Fruit fly (Drosophila melanogaster) whole organism, embryonic: ENCODE data around the gene Drs.

Experiments
- BEAF-32 ChIP-seq: fragments of 200-800 bp; sonication (Bioruptor generic); optimal IDR thresholded peaks from 3 replicates; lab custom pipeline; 2017; ENCODE audit warnings: missing biosample characterization, missing genetic modification characterization, mild to moderate bottlenecking, moderate library complexity, missing genetic modification reagents
- Bgb ChIP-seq: fragments of 200-800 bp; sonication (Bioruptor generic); IDR thresholded peaks from 2 replicates; pipeline ENCODE4 v1.3.6; 2022; ENCODE audit warnings: missing biosample characterization, missing genetic modification characterization; ENCODE audit not compliant: partially characterized antibody
- CG11695 ChIP-seq: fragments of 200-800 bp; sonication (Bioruptor generic); IDR thresholded peaks from 3 replicates; pipeline ENCODE4 v1.3.6; 2022; ENCODE audit warnings: missing biosample characterization, missing genetic modification characterization
- CG12659 ChIP-seq: fragments of 200-800 bp; sonication (Bioruptor generic); optimal IDR thresholded peaks from 3 replicates; lab custom pipeline; 2017; ENCODE audit warnings: mild to moderate bottlenecking, missing biosample characterization, missing genetic modification reagents, missing genetic modification characterization
- CG13287 ChIP-seq: fragments of 200-800 bp; sonication (Bioruptor generic); IDR thresholded peaks from 2 replicates; pipeline ENCODE4 v1.3.6; 2022; ENCODE audit warnings: missing biosample characterization, missing genetic modification characterization; ENCODE audit not compliant: partially characterized antibody
- CG13424 ChIP-seq: fragments of 200-800 bp; sonication (Bioruptor generic); optimal IDR thresholded peaks from 2 replicates; lab custom pipeline; 2019; ENCODE audit warnings: missing biosample characterization, mild to moderate bottlenecking, missing genetic modification characterization, moderate library complexity
- CG14050 ChIP-seq: fragments of 200-800 bp; sonication (Bioruptor generic); IDR thresholded peaks from 3 replicates; pipeline ENCODE4 v1.3.6; 2022; ENCODE audit warnings: missing biosample characterization, missing genetic modification characterization
- CG17385 ChIP-seq: fragments of 200-800 bp; sonication (Bioruptor generic); optimal IDR thresholded peaks from 3 replicates; lab custom pipeline; 2018; ENCODE audit warnings: missing biosample characterization, mild to moderate bottlenecking, missing genetic modification characterization
- CG17912 ChIP-seq: fragments of 200-800 bp; sonication (Bioruptor generic); optimal IDR thresholded peaks from 2 replicates; lab custom pipeline; 2018; ENCODE audit warnings: missing biosample characterization, mild to moderate bottlenecking, missing genetic modification characterization
- CG1832 ChIP-seq: fragments of 200-800 bp; sonication (Bioruptor generic); optimal IDR thresholded peaks from 2 replicates; lab custom pipeline; 2017; ENCODE audit warnings: missing biosample characterization, mild to moderate bottlenecking, missing genetic modification characterization, inconsistent platforms
- CG4854 ChIP-seq: fragments of 200-800 bp; sonication (Bioruptor generic); optimal IDR thresholded peaks from 2 replicates; lab custom pipeline; 2016; ENCODE audit warnings: missing biosample characterization, missing genetic modification characterization, inconsistent platforms
- CG8924 ChIP-seq: fragments of 200-800 bp; optimal IDR thresholded peaks from 3 replicates; lab custom pipeline; 2019; ENCODE audit warnings: missing biosample characterization, mild to moderate bottlenecking, missing genetic modification characterization, moderate library complexity
- Dref ChIP-seq: fragments of 200-800 bp; sonication (Bioruptor generic); IDR thresholded peaks from 2 replicates; pipeline ENCODE4 v1.3.6; 2022; ENCODE audit warnings: missing biosample characterization, missing genetic modification characterization
- E2f2 ChIP-seq: fragments of 200-800 bp; sonication (Bioruptor generic); IDR thresholded peaks from 2 replicates; pipeline ENCODE4 v1.3.6; 2022; ENCODE audit warnings: missing biosample characterization, missing genetic modification characterization
- ERR ChIP-seq: fragments of 200-800 bp; sonication (Bioruptor generic); optimal IDR thresholded peaks from 2 replicates; lab custom pipeline; 2016; ENCODE audit warnings: missing biosample characterization, missing genetic modification characterization
- Ets97D ChIP-seq: fragments of 200-800 bp; sonication (Bioruptor generic); optimal IDR thresholded peaks from 3 replicates; lab custom pipeline; 2016; ENCODE audit warnings: missing biosample characterization, missing genetic modification characterization
- Hmx ChIP-seq: fragments of 200-800 bp; sonication (Bioruptor generic); optimal IDR thresholded peaks from 2 replicates; lab custom pipeline; 2016; ENCODE audit warnings: missing biosample characterization, missing genetic modification characterization
- Hr3 ChIP-seq: fragments of 200-800 bp; sonication (Bioruptor generic); optimal IDR thresholded peaks from 3 replicates; lab custom pipeline; 2016; ENCODE audit warnings: missing biosample characterization, missing genetic modification characterization
- MBD-R2 ChIP-seq: fragments of 200-800 bp; sonication (Bioruptor generic); IDR thresholded peaks from 2 replicates; pipeline ENCODE4 v1.3.6; 2022; ENCODE audit warnings: missing biosample characterization, missing genetic modification characterization
- Max ChIP-seq: fragments of 200-800 bp; sonication (Bioruptor generic); optimal IDR thresholded peaks from 2 replicates; lab custom pipeline; 2016; ENCODE audit warnings: missing biosample characterization, mild to moderate bottlenecking, missing genetic modification characterization
- NFAT ChIP-seq: fragments of 200-800 bp; sonication (Bioruptor generic); IDR thresholded peaks from 2 replicates; pipeline ENCODE4 v1.3.6; 2022; ENCODE audit warnings: missing biosample characterization, missing genetic modification characterization
- PHDP ChIP-seq: fragments of 200-800 bp; sonication (Bioruptor generic); optimal IDR thresholded peaks from 3 replicates; lab custom pipeline; 2018; ENCODE audit warnings: missing biosample characterization, mild to moderate bottlenecking, missing genetic modification characterization, moderate library complexity
- Ravus ChIP-seq: fragments of 200-800 bp; sonication (Bioruptor generic); IDR thresholded peaks from 2 replicates; pipeline ENCODE4 v1.3.6; 2022; ENCODE audit warnings: missing biosample characterization, missing genetic modification characterization
- Rfx ChIP-seq: fragments of 200-800 bp; sonication (Bioruptor generic); IDR thresholded peaks from 2 replicates; pipeline ENCODE4 v1.3.6; 2022; ENCODE audit warnings: missing biosample characterization, missing genetic modification characterization
- Spps ChIP-seq: fragments of 200-800 bp; sonication (Bioruptor generic); optimal IDR thresholded peaks from 2 replicates; lab custom pipeline; 2018; ENCODE audit warnings: missing biosample characterization, mild to moderate bottlenecking, missing genetic modification characterization
- Sry-β ChIP-seq: fragments of 200-800 bp; sonication (Bioruptor generic); optimal IDR thresholded peaks from 2 replicates; lab custom pipeline; 2018; ENCODE audit warnings: missing biosample characterization, mild to moderate bottlenecking, missing genetic modification characterization, moderate library complexity
- amos ChIP-seq: fragments of 200-800 bp; sonication (Bioruptor generic); IDR thresholded peaks from 2 replicates; pipeline ENCODE4 v1.3.6; 2022; ENCODE audit warnings: missing biosample characterization, missing genetic modification characterization; ENCODE audit not compliant: partially characterized antibody
- crol ChIP-seq: fragments of 200-800 bp; sonication (Bioruptor generic); IDR thresholded peaks from 2 replicates; pipeline ENCODE4 v1.3.6; 2022; ENCODE audit warnings: missing biosample characterization, missing genetic modification characterization
- cwo ChIP-seq: fragments of 200-800 bp; sonication (Bioruptor generic); optimal IDR thresholded peaks from 3 replicates; lab custom pipeline; 2017; ENCODE audit warnings: missing biosample characterization, missing genetic modification characterization, mild to moderate bottlenecking, moderate library complexity, missing genetic modification reagents
- danr ChIP-seq: fragments of 200-800 bp; sonication (Bioruptor generic); IDR thresholded peaks from 2 replicates; pipeline ENCODE4 v1.3.6; 2022; ENCODE audit warnings: missing biosample characterization, missing genetic modification characterization
- dmrt11E ChIP-seq: fragments of 200-800 bp; sonication (Bioruptor generic); optimal IDR thresholded peaks from 3 replicates; lab custom pipeline; 2018; ENCODE audit warnings: missing biosample characterization, mild to moderate bottlenecking, missing genetic modification characterization, moderate library complexity
- fu2 ChIP-seq: fragments of 200-800 bp; sonication (Bioruptor generic); optimal IDR thresholded peaks from 2 replicates; lab custom pipeline; 2016; ENCODE audit warnings: missing biosample characterization, missing genetic modification characterization
- grn ChIP-seq: fragments of 200-800 bp; sonication (Bioruptor generic); optimal IDR thresholded peaks from 3 replicates; lab custom pipeline; 2017; ENCODE audit warnings: missing biosample characterization, missing genetic modification characterization
- gro ChIP-seq: fragments of 200-800 bp; sonication (Bioruptor generic); optimal IDR thresholded peaks from 2 replicates; lab custom pipeline; 2016; ENCODE audit warnings: missing biosample characterization, missing genetic modification characterization
- hbn ChIP-seq: fragments of 200-800 bp; sonication (Bioruptor generic); IDR thresholded peaks from 2 replicates; pipeline ENCODE4 v1.3.6; 2022; ENCODE audit warnings: missing biosample characterization, missing genetic modification characterization; ENCODE audit not compliant: partially characterized antibody
- her ChIP-seq: fragments of 200-800 bp; sonication (Bioruptor generic); optimal IDR thresholded peaks from 2 replicates; lab custom pipeline; 2016; ENCODE audit warnings: missing biosample characterization, missing genetic modification characterization
- hkb ChIP-seq, 2 experiments: fragments of 200-800 bp in 1 of 2; fragments of >200 bp in 1 of 2; sonication (Bioruptor generic) in 1 of 2; IDR thresholded peaks in 1 of 2; optimal IDR thresholded peaks in 1 of 2; 2 replicates each; pipeline versions ENCODE4 v1.3.6 to Lab custom; 2017 to 2022; ENCODE audit warnings: missing biosample characterization in 1 of 2, missing genetic modification characterization in 1 of 2
- ken ChIP-seq: fragments of 200-800 bp; sonication (Bioruptor generic); IDR thresholded peaks from 3 replicates; pipeline ENCODE4 v1.3.6; 2022; ENCODE audit warnings: missing biosample characterization, missing genetic modification characterization
- lmd ChIP-seq: fragments of 200-800 bp; sonication (Bioruptor generic); IDR thresholded peaks from 2 replicates; pipeline ENCODE4 v1.3.6; 2022; ENCODE audit warnings: missing biosample characterization, missing genetic modification characterization
- maf-S ChIP-seq: fragments of 200-800 bp; sonication (Bioruptor generic); optimal IDR thresholded peaks from 2 replicates; lab custom pipeline; 2016; ENCODE audit warnings: missing biosample characterization, missing genetic modification characterization
- mam ChIP-seq: fragments of 200-800 bp; sonication (Bioruptor generic); optimal IDR thresholded peaks from 3 replicates; lab custom pipeline; 2016; ENCODE audit warnings: missing biosample characterization, missing genetic modification characterization
- pfk ChIP-seq: fragments of 200-800 bp; sonication (Bioruptor generic); optimal IDR thresholded peaks from 2 replicates; lab custom pipeline; 2018; ENCODE audit warnings: missing biosample characterization, mild to moderate bottlenecking, missing genetic modification characterization, moderate library complexity
- row ChIP-seq: fragments of 200-800 bp; sonication (Bioruptor generic); IDR thresholded peaks from 3 replicates; pipeline ENCODE4 v1.3.6; 2022; ENCODE audit warnings: missing biosample characterization, missing genetic modification characterization
- salm ChIP-seq: fragments of 200-800 bp; sonication (Bioruptor generic); optimal IDR thresholded peaks from 2 replicates; lab custom pipeline; 2018; ENCODE audit warnings: missing biosample characterization, mild to moderate bottlenecking, missing genetic modification characterization
- sd ChIP-seq: fragments of 200-800 bp; sonication (Bioruptor generic); optimal IDR thresholded peaks from 3 replicates; lab custom pipeline; 2018; ENCODE audit warnings: missing biosample characterization, mild to moderate bottlenecking, missing genetic modification characterization, moderate library complexity
- sqz ChIP-seq: fragments of 200-800 bp; sonication (Bioruptor generic); optimal IDR thresholded peaks from 3 replicates; lab custom pipeline; 2018; ENCODE audit warnings: missing biosample characterization, mild to moderate bottlenecking, missing genetic modification characterization
- stwl ChIP-seq: fragments of 200-800 bp; sonication (Bioruptor generic); optimal IDR thresholded peaks from 3 replicates; lab custom pipeline; 2018; ENCODE audit warnings: missing biosample characterization, mild to moderate bottlenecking, missing genetic modification characterization, moderate library complexity
- twi ChIP-seq: fragments of 200-800 bp; optimal IDR thresholded peaks from 2 replicates; lab custom pipeline; 2019; ENCODE audit warnings: missing biosample characterization, mild to moderate bottlenecking, missing genetic modification characterization, moderate library complexity
- unc-4 ChIP-seq: fragments of 200-800 bp; sonication (Bioruptor generic); IDR thresholded peaks from 2 replicates; pipeline ENCODE4 v1.3.6; 2022; ENCODE audit warnings: missing biosample characterization, missing genetic modification characterization; ENCODE audit not compliant: partially characterized antibody
- wek ChIP-seq: fragments of 200-800 bp; sonication (Bioruptor generic); optimal IDR thresholded peaks from 3 replicates; lab custom pipeline; 2018; ENCODE audit warnings: missing biosample characterization, mild to moderate bottlenecking, missing genetic modification characterization, moderate library complexity

Drs gene

dm6 chr3L:3334784-3335183, 34.6 kb upstream of the Drs start, which contains the start of gene CG14969 (continued):
- TF ChIP-seq CG1832 (no peak), CG11695 (GFP tag; lab: Robert Waterston, UW) (no peak), cwo (GFP tag; lab: Kevin White, UChicago) (no peak), Ravus (GFP tag; lab: Robert Waterston, UW) (no peak), sqz (no peak), crol (GFP tag; lab: Robert Waterston, UW) (no peak), PHDP (tag; lab: Kevin White, UChicago) (no peak), CG17385 (GFP tag; lab: Kevin White, UChicago) (no peak), ken (GFP tag; lab: Robert Waterston, UW) (no peak), Ets97D (GFP tag; lab: Kevin White, UChicago) (peak; percentile 39), wek (GFP tag; lab: Kevin White, UChicago) (no peak), Dref (GFP tag; lab: Robert Waterston, UW) (peak; percentile 75), Max (no peak), fu2 (GFP tag; lab: Kevin White, UChicago) (no peak), grn (no peak), Sry-β (GFP tag; lab: Kevin White, UChicago) (no peak), CG12659 (GFP tag; lab: Kevin White, UChicago) (peak; percentile 37), pfk (GFP tag; lab: Kevin White, UChicago) (no peak), danr (GFP tag; lab: Robert Waterston, UW) (no peak), CG14050 (no peak), twi (no peak), Rfx (peak; percentile 46), CG17912 (GFP tag; lab: Kevin White, UChicago) (no peak), mam (GFP tag; lab: Kevin White, UChicago) (no peak), unc-4 (peak; percentile 56), sd (tag; lab: Kevin White, UChicago) (no peak), Hr3 (GFP tag; lab: Kevin White, UChicago) (no peak), hkb (optimal IDR thresholded peaks at IDR 0.05; lab: Kevin White, UChicago) (no peak), hkb (GFP tag; IDR thresholded peaks at IDR 0.05; lab: Robert Waterston, UW) (no peak), hbn (GFP tag; lab: Robert Waterston, UW) (peak; percentile 37; the same call in 1 of the 2 replicates), NFAT (GFP tag; lab: Robert Waterston, UW) (no peak), lmd (GFP tag; lab: Robert Waterston, UW) (no peak), CG4854 (GFP tag; lab: Kevin White, UChicago) (no peak), salm (tag; lab: Kevin White, UChicago) (no peak), CG13424 (peak; percentile 6), stwl (tag; lab: Kevin White, UChicago) (peak; percentile 50), row (peak; percentile 13; the same call in 1 of the 3 replicates), gro (GFP tag; lab: Kevin White, UChicago) (peak; percentile 41), her (GFP tag; lab: Kevin White, UChicago) (peak; percentile 3), maf-S (GFP tag; lab: Kevin White, UChicago) (no peak), CG13287 (GFP tag; lab: Robert Waterston, UW) (peak; percentile 67), E2f2 (GFP tag; lab: Robert Waterston, UW) (peak; percentile 95), dmrt11E (no peak), amos (GFP tag; lab: Robert Waterston, UW) (peak; percentile 50; the same call in 1 of the 2 replicates), Hmx (GFP tag; lab: Kevin White, UChicago) (no peak), CG8924 (tag; lab: Kevin White, UChicago) (peak; percentile 3), MBD-R2 (peak; percentile 72), Bgb (GFP tag; lab: Robert Waterston, UW) (peak; percentile 45; the same call in 1 of the 2 replicates), Spps (tag; lab: Kevin White, UChicago) (no peak), ERR (no peak), BEAF-32 (peak; percentile 54)
